Worm (Caenorhabditis elegans) whole organism, midembryonic: ENCODE data around the gene Y53G8AM.8.

Experiments used
- cog-1 ChIP-seq: sonication (generic microtip); optimal IDR thresholded peaks from 2 replicates; lab custom pipeline; 2016; ENCODE audit warnings: missing genetic modification characterization, missing compliant biosample characterization
- flt-1 ChIP-seq: fragments of 200-800 bp; sonication (Bioruptor generic); IDR thresholded peaks from 2 replicates; pipeline ENCODE4 v1.3.6; 2022; ENCODE audit warnings: missing genetic modification characterization, missing compliant biosample characterization
- med-1 ChIP-seq: sonication (generic microtip); optimal IDR thresholded peaks from 2 replicates; lab custom pipeline; 2017; ENCODE audit warnings: missing genetic modification characterization, mild to moderate bottlenecking, missing compliant biosample characterization, antibody characterized with exemption, missing genetic modification reagents; ENCODE audit not compliant: insufficient read depth
- ref-1 ChIP-seq: fragments of 200-800 bp; sonication (Bioruptor generic); conservative IDR thresholded peaks from 2 replicates; pipeline ENCODE4 v1.3.6; 2022; ENCODE audit warnings: missing genetic modification reagents, missing genetic modification characterization, missing compliant biosample characterization

DNA sequence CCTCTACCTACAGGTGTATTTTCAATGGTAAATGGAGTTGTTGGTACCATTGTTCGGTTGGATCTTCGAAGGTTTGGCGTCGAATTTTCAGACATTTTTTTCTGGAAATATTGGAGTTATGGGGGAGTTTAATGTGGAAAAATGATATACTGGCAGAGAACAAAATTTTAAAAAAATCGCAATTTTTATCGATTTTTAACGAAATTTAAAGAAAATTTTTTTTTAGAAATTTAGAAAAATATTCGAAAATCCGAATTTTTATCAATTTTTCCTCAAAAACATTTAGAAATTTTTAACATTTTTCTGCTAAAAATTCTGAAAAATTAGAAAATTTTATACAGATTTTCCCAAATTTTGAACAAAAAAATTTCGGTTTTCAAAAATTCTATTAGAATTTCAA lies at the start of gene Y53G8AM.8:
- TF ChIP-seq med-1 (GFP tag; lab: Kevin White, UChicago) (no peak), cog-1 (tag; lab: Kevin White, UChicago) (no peak), flt-1 (GFP tag; lab: Robert Waterston, UW) (no peak), ref-1 (GFP tag; lab: Robert Waterston, UW) (no peak)
